Fruit fly (Drosophila melanogaster) whole organism, embryonic: Measurements from ENCODE around the gene CG14395.

Experiments
- Aef1 ChIP-seq: fragments of 200-800 bp; sonication (Bioruptor generic); IDR thresholded peaks from 3 replicates; pipeline ENCODE4 v1.3.6; 2022; ENCODE audit warnings: missing biosample characterization, missing genetic modification characterization
- Awh ChIP-seq: fragments of 200-800 bp; sonication (Bioruptor generic); IDR thresholded peaks from 2 replicates; pipeline ENCODE4, ENCODE4 v1.3.6; 2022; ENCODE audit warnings: missing biosample characterization, missing genetic modification characterization
- CG10462 ChIP-seq: fragments of 200-800 bp; sonication (Bioruptor generic); optimal IDR thresholded peaks from 2 replicates; lab custom pipeline; 2016; ENCODE audit warnings: missing biosample characterization, missing genetic modification characterization
- CG10565 ChIP-seq: fragments of 200-800 bp; sonication (Bioruptor generic); optimal IDR thresholded peaks from 3 replicates; lab custom pipeline; 2016; ENCODE audit warnings: missing biosample characterization, mild to moderate bottlenecking, missing genetic modification characterization
- CG12104 ChIP-seq: fragments of 200-800 bp; sonication (Bioruptor generic); optimal IDR thresholded peaks from 3 replicates; lab custom pipeline; 2016; ENCODE audit warnings: missing biosample characterization, missing genetic modification characterization
- CG12155 ChIP-seq: fragments of 200-800 bp; sonication (Bioruptor generic); optimal IDR thresholded peaks from 3 replicates; lab custom pipeline; 2016; ENCODE audit warnings: missing biosample characterization, missing genetic modification characterization
- CG15479 ChIP-seq: fragments of 200-800 bp; sonication (Bioruptor generic); optimal IDR thresholded peaks from 3 replicates; lab custom pipeline; 2019; ENCODE audit warnings: missing biosample characterization, mild to moderate bottlenecking, missing genetic modification characterization, moderate library complexity
- CG15514 ChIP-seq: fragments of 200-800 bp; sonication (Bioruptor generic); optimal IDR thresholded peaks from 3 replicates; lab custom pipeline; 2017; ENCODE audit warnings: missing biosample characterization, missing genetic modification characterization, mild to moderate bottlenecking, moderate library complexity, missing genetic modification reagents
- CG1647 ChIP-seq: fragments of 200-800 bp; sonication (Bioruptor generic); optimal IDR thresholded peaks from 3 replicates; lab custom pipeline; 2016; ENCODE audit warnings: missing biosample characterization, missing genetic modification characterization
- CG17361 ChIP-seq: fragments of 200-800 bp; sonication (Bioruptor generic); IDR thresholded peaks from 3 replicates; pipeline ENCODE4 v1.3.6; 2022; ENCODE audit warnings: missing biosample characterization, missing genetic modification characterization
- CG18011 ChIP-seq: fragments of 200-800 bp; sonication (Bioruptor generic); optimal IDR thresholded peaks from 2 replicates; lab custom pipeline; 2017; ENCODE audit warnings: missing biosample characterization, missing genetic modification characterization, mild to moderate bottlenecking, moderate library complexity, missing genotype
- CG1832 ChIP-seq: fragments of 200-800 bp; sonication (Bioruptor generic); optimal IDR thresholded peaks from 2 replicates; lab custom pipeline; 2017; ENCODE audit warnings: missing biosample characterization, mild to moderate bottlenecking, missing genetic modification characterization, inconsistent platforms
- CG2120 ChIP-seq: fragments of 200-800 bp; sonication (Bioruptor generic); optimal IDR thresholded peaks from 3 replicates; lab custom pipeline; 2016; ENCODE audit warnings: missing biosample characterization, missing genetic modification characterization
- CG2129 ChIP-seq: fragments of 200-800 bp; sonication (Bioruptor generic); IDR thresholded peaks from 2 replicates; pipeline ENCODE4 v1.3.6; 2022; ENCODE audit warnings: missing biosample characterization, missing genetic modification characterization; ENCODE audit not compliant: partially characterized antibody
- CG2678 ChIP-seq: fragments of 200-800 bp; sonication (Bioruptor generic); optimal IDR thresholded peaks from 3 replicates; lab custom pipeline; 2019; ENCODE audit warnings: missing biosample characterization, mild to moderate bottlenecking, missing genetic modification characterization, moderate library complexity
- CG3065 ChIP-seq: fragments of 200-800 bp; sonication (Bioruptor generic); optimal IDR thresholded peaks from 2 replicates; lab custom pipeline; 2016; ENCODE audit warnings: missing biosample characterization, missing genetic modification characterization
- CG33213 ChIP-seq: fragments of 200-800 bp; sonication (Bioruptor generic); optimal IDR thresholded peaks from 3 replicates; lab custom pipeline; 2016; ENCODE audit warnings: missing biosample characterization, missing genetic modification characterization
- CG34376 ChIP-seq: fragments of 200-800 bp; sonication (Bioruptor generic); optimal IDR thresholded peaks from 2 replicates; lab custom pipeline; 2018; ENCODE audit warnings: missing biosample characterization, mild to moderate bottlenecking, missing genetic modification characterization
- CG4617 ChIP-seq: fragments of 200-800 bp; sonication (Bioruptor generic); optimal IDR thresholded peaks from 3 replicates; lab custom pipeline; 2016; ENCODE audit warnings: missing biosample characterization, missing genetic modification characterization, borderline replicate concordance
- CG6175 ChIP-seq: fragments of 200-800 bp; sonication (Bioruptor generic); IDR thresholded peaks from 3 replicates; pipeline ENCODE4 v1.3.6; 2022; ENCODE audit warnings: missing biosample characterization, missing genetic modification characterization
- CG6813 ChIP-seq: fragments of 200-800 bp; sonication (Bioruptor generic); optimal IDR thresholded peaks from 2 replicates; lab custom pipeline; 2017; ENCODE audit warnings: missing biosample characterization, missing genetic modification characterization, mild to moderate bottlenecking, moderate library complexity, missing genetic modification reagents
- CG7271 ChIP-seq: fragments of 200-800 bp; sonication (Bioruptor generic); optimal IDR thresholded peaks from 2 replicates; lab custom pipeline; 2018; ENCODE audit warnings: missing biosample characterization, mild to moderate bottlenecking, missing genetic modification characterization, moderate library complexity
- CG7745 ChIP-seq: fragments of 200-800 bp; sonication (Bioruptor generic); optimal IDR thresholded peaks from 2 replicates; lab custom pipeline; 2018; ENCODE audit warnings: missing biosample characterization, mild to moderate bottlenecking, missing genetic modification characterization, moderate library complexity
- CG8765 ChIP-seq: fragments of 200-800 bp; sonication (Bioruptor generic); IDR thresholded peaks from 2 replicates; pipeline ENCODE4 v1.3.6; 2022; ENCODE audit warnings: missing biosample characterization, missing genetic modification characterization
- CG9727 ChIP-seq: fragments of 200-800 bp; sonication (Bioruptor generic); optimal IDR thresholded peaks from 3 replicates; lab custom pipeline; 2017; ENCODE audit warnings: missing biosample characterization, mild to moderate bottlenecking, missing genetic modification characterization
- Dbx ChIP-seq: fragments of 200-800 bp; sonication (Bioruptor generic); IDR thresholded peaks from 3 replicates; pipeline ENCODE4 v1.3.6; 2022; ENCODE audit warnings: missing biosample characterization, missing genetic modification characterization
- Deaf1 ChIP-seq: fragments of 200-800 bp; optimal IDR thresholded peaks from 3 replicates; lab custom pipeline; 2019; ENCODE audit warnings: missing biosample characterization, mild to moderate bottlenecking, missing genetic modification characterization, moderate library complexity
- Fer3 ChIP-seq: fragments of 200-800 bp; sonication (Bioruptor generic); optimal IDR thresholded peaks from 2 replicates; lab custom pipeline; 2018; ENCODE audit warnings: missing biosample characterization, mild to moderate bottlenecking, missing genetic modification characterization, moderate library complexity
- HmgZ ChIP-seq: fragments of 200-800 bp; sonication (Bioruptor generic); optimal IDR thresholded peaks from 2 replicates; lab custom pipeline; 2018; ENCODE audit warnings: missing biosample characterization, mild to moderate bottlenecking, missing genetic modification characterization
- Meics ChIP-seq: fragments of 200-800 bp; sonication (Bioruptor generic); optimal IDR thresholded peaks from 2 replicates; lab custom pipeline; 2017; ENCODE audit warnings: missing biosample characterization, mild to moderate bottlenecking, missing genetic modification characterization
- Rfx ChIP-seq: fragments of 200-800 bp; sonication (Bioruptor generic); IDR thresholded peaks from 2 replicates; pipeline ENCODE4 v1.3.6; 2022; ENCODE audit warnings: missing biosample characterization, missing genetic modification characterization
- Sox100B ChIP-seq: fragments of 200-800 bp; sonication (Bioruptor generic); optimal IDR thresholded peaks from 3 replicates; lab custom pipeline; 2018; ENCODE audit warnings: missing biosample characterization, mild to moderate bottlenecking, missing genetic modification characterization
- ase ChIP-seq: fragments of 200-800 bp; sonication (Bioruptor generic); IDR thresholded peaks from 3 replicates; pipeline ENCODE4 v1.3.6; 2022; ENCODE audit warnings: missing biosample characterization, missing genetic modification characterization
- ato ChIP-seq: fragments of 200-800 bp; sonication (Bioruptor generic); IDR thresholded peaks from 2 replicates; pipeline ENCODE4 v1.3.6; 2022; ENCODE audit warnings: missing biosample characterization, missing genetic modification characterization; ENCODE audit not compliant: partially characterized antibody
- az2 ChIP-seq: fragments of 200-800 bp; sonication (Bioruptor generic); optimal IDR thresholded peaks from 3 replicates; lab custom pipeline; 2016; ENCODE audit warnings: missing biosample characterization, missing genetic modification characterization
- bab2 ChIP-seq: fragments of 200-800 bp; sonication (Bioruptor generic); optimal IDR thresholded peaks from 2 replicates; lab custom pipeline; 2016; ENCODE audit warnings: missing biosample characterization, missing genetic modification characterization
- bcd ChIP-seq: fragments of 200-800 bp; sonication (Bioruptor generic); optimal IDR thresholded peaks from 2 replicates; lab custom pipeline; 2017; ENCODE audit warnings: missing biosample characterization, mild to moderate bottlenecking, missing genetic modification characterization
- bsh ChIP-seq, 2 experiments: fragments of 200-800 bp; sonication (Bioruptor generic); optimal IDR thresholded peaks; 2 replicates each; lab custom pipeline; 2017 to 2018; ENCODE audit warnings: mild to moderate bottlenecking in 2 of 2, missing biosample characterization in 2 of 2, missing genetic modification characterization in 2 of 2, moderate library complexity in 1 of 2
- croc ChIP-seq: fragments of 200-800 bp; sonication (Bioruptor generic); conservative IDR thresholded peaks from 3 replicates; pipeline ENCODE4 v1.3.6; 2022; ENCODE audit warnings: missing biosample characterization, missing genetic modification characterization
- cwo ChIP-seq: fragments of 200-800 bp; sonication (Bioruptor generic); optimal IDR thresholded peaks from 3 replicates; lab custom pipeline; 2017; ENCODE audit warnings: missing biosample characterization, missing genetic modification characterization, mild to moderate bottlenecking, moderate library complexity, missing genetic modification reagents
- dysf ChIP-seq: fragments of 200-800 bp; sonication (Bioruptor generic); IDR thresholded peaks from 3 replicates; pipeline ENCODE4 v1.3.6; 2022; ENCODE audit warnings: missing biosample characterization, missing genetic modification characterization
- esg ChIP-seq: fragments of 200-800 bp; sonication (Bioruptor generic); conservative IDR thresholded peaks from 2 replicates; pipeline ENCODE4 v1.3.6; 2022; ENCODE audit warnings: missing biosample characterization, missing genetic modification characterization
- fd96Cb ChIP-seq: fragments of 200-800 bp; sonication (Bioruptor generic); optimal IDR thresholded peaks from 2 replicates; lab custom pipeline; 2018; ENCODE audit warnings: missing biosample characterization, mild to moderate bottlenecking, missing genetic modification characterization, moderate library complexity
- gem ChIP-seq: fragments of 200-800 bp; sonication (Bioruptor generic); optimal IDR thresholded peaks from 2 replicates; lab custom pipeline; 2019; ENCODE audit warnings: missing biosample characterization, mild to moderate bottlenecking, missing genetic modification characterization, moderate library complexity
- lab ChIP-seq: fragments of 200-800 bp; sonication (Bioruptor generic); optimal IDR thresholded peaks from 3 replicates; lab custom pipeline; 2017; ENCODE audit warnings: missing biosample characterization, missing genetic modification characterization, mild to moderate bottlenecking, moderate library complexity, missing genetic modification reagents
- nmo ChIP-seq: fragments of 200-800 bp; sonication (Bioruptor generic); optimal IDR thresholded peaks from 2 replicates; lab custom pipeline; 2018; ENCODE audit warnings: missing biosample characterization, mild to moderate bottlenecking, missing genetic modification characterization, moderate library complexity
- pho ChIP-seq: fragments of 200-800 bp; sonication (Bioruptor generic); optimal IDR thresholded peaks from 2 replicates; lab custom pipeline; 2016; ENCODE audit warnings: missing biosample characterization, missing genetic modification characterization
- seq ChIP-seq: fragments of 200-800 bp; sonication (Bioruptor generic); IDR thresholded peaks from 2 replicates; pipeline ENCODE4 v1.3.6; 2022; ENCODE audit warnings: missing biosample characterization, missing genetic modification characterization
- slp2 ChIP-seq: fragments of 200-800 bp; sonication (Bioruptor generic); optimal IDR thresholded peaks from 2 replicates; lab custom pipeline; 2016; ENCODE audit warnings: missing biosample characterization, missing genetic modification characterization
- wek ChIP-seq: fragments of 200-800 bp; sonication (Bioruptor generic); optimal IDR thresholded peaks from 3 replicates; lab custom pipeline; 2018; ENCODE audit warnings: missing biosample characterization, mild to moderate bottlenecking, missing genetic modification characterization, moderate library complexity

The CG14395 gene

DNA sequence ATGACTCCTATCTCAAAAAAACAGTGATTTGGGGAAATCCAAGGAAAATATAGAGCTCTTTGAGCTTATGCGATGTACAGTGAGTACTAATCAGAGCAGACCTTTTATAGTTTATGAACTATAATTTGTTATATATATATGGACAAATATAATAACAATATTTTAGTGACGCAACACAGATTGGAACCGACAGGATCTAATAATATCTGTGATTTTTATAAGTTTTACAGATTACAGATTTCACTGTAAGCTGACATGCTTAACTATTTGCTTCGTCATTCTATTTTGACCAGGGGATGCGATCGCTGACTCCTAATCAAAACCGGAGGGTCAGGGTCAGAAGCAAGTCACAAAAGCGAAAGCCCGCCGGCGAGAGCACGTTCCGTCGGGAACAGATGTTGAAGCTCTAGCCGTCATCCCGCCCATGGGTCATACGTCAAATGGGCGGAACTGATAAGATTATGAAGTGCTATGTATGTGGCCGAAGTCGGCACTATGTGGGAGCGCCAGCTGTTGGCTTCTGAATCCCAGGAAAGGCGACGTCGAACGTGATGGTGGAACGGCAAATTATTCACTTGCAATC lies 11.5 kb downstream of the CG14395 start, which contains the start of gene Gnmt (continued):
- TF ChIP-seq Awh: 0 out of 2 replicates have a peak, but pooled peaks have one; percentile 7
- TF ChIP-seq CG18011 (GFP tag; lab: Kevin White, UChicago): no peak
- TF ChIP-seq bcd (GFP tag; lab: Kevin White, UChicago): no peak
- no peak for TF ChIP-seq esg (GFP tag; lab: Robert Waterston, UW)
- TF ChIP-seq CG1832 (GFP tag; lab: Kevin White, UChicago): no peak
- TF ChIP-seq CG1647 (GFP tag; lab: Kevin White, UChicago): no peak
- TF ChIP-seq CG10462 (GFP tag; lab: Kevin White, UChicago): no peak
- no peak for TF ChIP-seq CG15514 (GFP tag; lab: Kevin White, UChicago)
- no peak for TF ChIP-seq slp2
- TF ChIP-seq Aef1 (GFP tag; lab: Robert Waterston, UW): no peak
- TF ChIP-seq CG7745 (tag; lab: Kevin White, UChicago): no peak
- TF ChIP-seq Fer3 (tag; lab: Kevin White, UChicago): peak; percentile 40
- TF ChIP-seq CG6175 (GFP tag; lab: Robert Waterston, UW): no peak
- no peak for TF ChIP-seq CG10565 (GFP tag; lab: Kevin White, UChicago)
- TF ChIP-seq az2 (GFP tag; lab: Kevin White, UChicago): no peak
- TF ChIP-seq Deaf1: no peak
- no peak for TF ChIP-seq Sox100B (GFP tag; lab: Kevin White, UChicago)
- no peak for TF ChIP-seq CG12104 (GFP tag; lab: Kevin White, UChicago)
- TF ChIP-seq pho: no peak
- TF ChIP-seq CG6813 (GFP tag; lab: Kevin White, UChicago): no peak
- no peak for TF ChIP-seq fd96Cb (tag; lab: Kevin White, UChicago)
- no peak for TF ChIP-seq croc (GFP tag; lab: Robert Waterston, UW)
- no peak for TF ChIP-seq CG33213 (GFP tag; lab: Kevin White, UChicago)
- TF ChIP-seq CG2129 (GFP tag; lab: Robert Waterston, UW): no peak
- TF ChIP-seq CG2678 (tag; lab: Kevin White, UChicago): no peak
- TF ChIP-seq CG9727 (GFP tag; lab: Kevin White, UChicago): no peak
- peak; percentile 16 for TF ChIP-seq CG2120
- TF ChIP-seq HmgZ (tag; lab: Kevin White, UChicago): no peak
- TF ChIP-seq Dbx (GFP tag; lab: Robert Waterston, UW): no peak
- TF ChIP-seq gem (tag; lab: Kevin White, UChicago): no peak
- TF ChIP-seq bsh (GFP tag; optimal IDR thresholded peaks at IDR 0.05; lab: Kevin White, UChicago): peak in 1 of 2 experiments; percentile 10
- peak; percentile 10; the same call in 1 of the 3 replicates for TF ChIP-seq dysf (GFP tag; lab: Robert Waterston, UW)
- peak; percentile 5 for TF ChIP-seq nmo (GFP tag; lab: Kevin White, UChicago)
- no peak for TF ChIP-seq ato
- no peak for TF ChIP-seq CG8765 (GFP tag; lab: Robert Waterston, UW)
- TF ChIP-seq wek (GFP tag; lab: Kevin White, UChicago): no peak
- TF ChIP-seq CG12155 (GFP tag; lab: Kevin White, UChicago): no peak
- TF ChIP-seq seq: 0 out of 2 replicates have a peak, but pooled peaks have one; percentile 20
- TF ChIP-seq CG15479 (GFP tag; lab: Kevin White, UChicago): no peak
- TF ChIP-seq lab (GFP tag; lab: Kevin White, UChicago): peak; percentile 22
- no peak for TF ChIP-seq CG4617
- TF ChIP-seq CG34376 (GFP tag; lab: Kevin White, UChicago): peak; percentile 78
- peak; percentile 86 for TF ChIP-seq cwo (GFP tag; lab: Kevin White, UChicago)
- peak; percentile 56 for TF ChIP-seq Rfx
- no peak for TF ChIP-seq bab2 (GFP tag; lab: Kevin White, UChicago)
- no peak for TF ChIP-seq CG17361 (GFP tag; lab: Robert Waterston, UW)
- no peak for TF ChIP-seq ase
- TF ChIP-seq CG7271 (tag; lab: Kevin White, UChicago): no peak
- no peak for TF ChIP-seq CG3065 (GFP tag; lab: Kevin White, UChicago)
- peak; percentile 44 for TF ChIP-seq Meics (GFP tag; lab: Kevin White, UChicago)
